Fruit fly (Drosophila melanogaster): ENCODE data around the gene CG14200.
A peak's percentile ranks its signal among the peaks of the same experiment; 100 is the strongest.

CG14200 gene

DNA sequence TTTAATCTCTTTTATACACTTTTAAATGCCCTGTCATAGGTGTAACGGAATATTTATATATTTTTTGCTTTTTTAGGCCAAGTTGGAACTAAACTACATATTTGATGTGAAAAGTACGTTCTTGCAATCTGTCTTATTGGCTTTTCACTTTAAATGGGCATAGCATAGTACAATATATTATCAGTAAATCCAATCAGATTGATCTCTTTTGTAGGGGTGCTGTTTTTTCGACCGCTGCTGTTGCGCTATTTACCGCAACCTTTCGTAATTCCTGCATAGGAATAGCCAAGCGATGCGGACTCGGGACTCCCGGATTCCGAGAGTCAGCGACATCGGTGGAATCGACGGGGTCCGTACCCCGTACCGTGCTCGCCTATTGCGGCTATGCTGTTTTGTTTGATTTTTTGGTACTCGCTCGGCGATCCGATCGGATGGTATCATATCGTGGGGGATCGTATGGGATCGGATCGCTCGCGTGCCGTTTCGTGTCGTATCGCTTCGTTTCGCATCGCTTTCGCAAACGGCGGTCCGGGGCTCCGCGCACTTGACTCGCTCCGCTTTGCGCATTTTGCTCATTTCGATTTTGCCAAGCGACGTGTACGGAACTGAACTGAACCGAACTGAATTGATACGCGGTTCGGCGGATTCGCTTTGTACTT, 2.6 kb downstream of the CG14200 start (continued):
- TF ChIP-seq caup (GFP tag; optimal IDR thresholded peaks at IDR 0.05; ENCODE audit: severe bottlenecking) (peak; percentile 29), CG7786 (GFP tag; optimal IDR thresholded peaks at IDR 0.05) (no peak), CG6813 (GFP tag; optimal IDR thresholded peaks at IDR 0.05) (no peak), CG12219 (GFP tag; optimal IDR thresholded peaks at IDR 0.05) (no peak), HHEX (GFP tag; optimal IDR thresholded peaks at IDR 0.05) (no peak), Lim3 (GFP tag; IDR thresholded peaks at IDR 0.05) (no peak), CG14860 (GFP tag; IDR thresholded peaks at IDR 0.05; ENCODE audit: partially characterized antibody) (no peak), Six4 (GFP tag; optimal IDR thresholded peaks at IDR 0.05) (no peak), Bgb (GFP tag; IDR thresholded peaks at IDR 0.05; ENCODE audit: partially characterized antibody) (peak; percentile 43; the same call in 1 of the 2 replicates), CG11696 (GFP tag; IDR thresholded peaks at IDR 0.05) (peak; percentile 57; the same call in 1 of the 2 replicates), HLH3B (GFP tag; IDR thresholded peaks at IDR 0.05) (no peak), stwl (tag; optimal IDR thresholded peaks at IDR 0.05) (no peak), CrebB (tag; optimal IDR thresholded peaks at IDR 0.05) (no peak), CG34422 (GFP tag; IDR thresholded peaks at IDR 0.05) (no peak), CG4707 (GFP tag; optimal IDR thresholded peaks at IDR 0.05) (no peak), CTCF (GFP tag; optimal IDR thresholded peaks at IDR 0.05) (no peak), CG13296 (GFP tag; optimal IDR thresholded peaks at IDR 0.05) (peak; percentile 19), D19A (tag; optimal IDR thresholded peaks at IDR 0.05) (no peak), CG17802 (tag; optimal IDR thresholded peaks at IDR 0.05) (no peak), CG7839 (tag; optimal IDR thresholded peaks at IDR 0.05) (no peak), lbe (GFP tag; optimal IDR thresholded peaks at IDR 0.05) (no peak), unpg (GFP tag; optimal IDR thresholded peaks at IDR 0.05) (no peak), CG7928 (GFP tag; optimal IDR thresholded peaks at IDR 0.05) (no peak), CG17912 (GFP tag; optimal IDR thresholded peaks at IDR 0.05) (no peak), CG2120 (GFP tag; optimal IDR thresholded peaks at IDR 0.05) (peak; percentile 28), ara (GFP tag; IDR thresholded peaks at IDR 0.05) (no peak), CG15601 (tag; optimal IDR thresholded peaks at IDR 0.05) (no peak), CG14667 (GFP tag; IDR thresholded peaks at IDR 0.05) (no peak), grau (tag; optimal IDR thresholded peaks at IDR 0.05) (peak; percentile 9), CG18011 (GFP tag; optimal IDR thresholded peaks at IDR 0.05) (no peak), CG15696 (tag; optimal IDR thresholded peaks at IDR 0.05) (no peak), mirr (GFP tag; optimal IDR thresholded peaks at IDR 0.05) (peak; percentile 75), CG12071 (GFP tag; optimal IDR thresholded peaks at IDR 0.05) (peak; percentile 10), Myb (GFP tag; optimal IDR thresholded peaks at IDR 0.05) (no peak), kay (GFP tag; optimal IDR thresholded peaks at IDR 0.05) (no peak), oc (tag; optimal IDR thresholded peaks at IDR 0.05) (no peak), CG4617 (GFP tag; optimal IDR thresholded peaks at IDR 0.05; ENCODE audit: borderline replicate concordance) (no peak), grn (GFP tag; optimal IDR thresholded peaks at IDR 0.05) (peak; percentile 41), jigr1 (GFP tag; IDR thresholded peaks at IDR 0.05) (no peak), Dp (GFP tag; optimal IDR thresholded peaks at IDR 0.05) (no peak), pita (GFP tag; optimal IDR thresholded peaks at IDR 0.05) (no peak), dpn (GFP tag; optimal IDR thresholded peaks at IDR 0.05) (peak in 1 of 2 experiments; percentile 7), CG31441 (GFP tag; IDR thresholded peaks at IDR 0.05) (no peak), CG18619 (GFP tag; optimal IDR thresholded peaks at IDR 0.05) (no peak), CG8281 (tag; optimal IDR thresholded peaks at IDR 0.05) (no peak), CG3726 (GFP tag; IDR thresholded peaks at IDR 0.05) (no peak), CG15479 (GFP tag; optimal IDR thresholded peaks at IDR 0.05) (no peak), CG7372 (GFP tag; IDR thresholded peaks at IDR 0.05) (no peak), CG3995 (GFP tag; optimal IDR thresholded peaks at IDR 0.05) (no peak), CG32532 (GFP tag; IDR thresholded peaks at IDR 0.05) (peak; percentile 89)
